Fruit fly (Drosophila melanogaster) whole organism, prepupa: ENCODE measurements around the gene CG4768.

ENCODE experiments used
- Blimp-1 ChIP-seq: fragments of 200-800 bp; sonication (Bioruptor generic); optimal IDR thresholded peaks from 3 replicates; lab custom pipeline; 2017; ENCODE audit warnings: missing biosample characterization, missing genetic modification characterization, mild to moderate bottlenecking, moderate library complexity, missing genetic modification reagents
- CG10669 ChIP-seq: fragments of 200-800 bp; sonication (Bioruptor generic); optimal IDR thresholded peaks from 3 replicates; lab custom pipeline; 2018; ENCODE audit warnings: missing biosample characterization, mild to moderate bottlenecking, missing genetic modification characterization, moderate library complexity
- CG11294 ChIP-seq: fragments of 200-800 bp; sonication (Bioruptor generic); IDR thresholded peaks from 2 replicates; pipeline ENCODE4 v1.3.6; 2022; ENCODE audit warnings: missing biosample characterization, missing genetic modification characterization
- CG15336 ChIP-seq: fragments of 200-800 bp; sonication (Bioruptor generic); IDR thresholded peaks from 2 replicates; pipeline ENCODE4 v1.3.6; 2022; ENCODE audit warnings: missing biosample characterization, missing genetic modification characterization
- CG1621 ChIP-seq: fragments of 200-800 bp; sonication (Bioruptor generic); optimal IDR thresholded peaks from 3 replicates; lab custom pipeline; 2018; ENCODE audit warnings: missing biosample characterization, mild to moderate bottlenecking, missing genetic modification characterization
- CG16779 ChIP-seq: fragments of 200-800 bp; sonication (Bioruptor generic); optimal IDR thresholded peaks from 3 replicates; lab custom pipeline; 2017; ENCODE audit warnings: missing biosample characterization, mild to moderate bottlenecking, missing genetic modification characterization
- CG32006 ChIP-seq: fragments of 200-800 bp; sonication (Bioruptor generic); optimal IDR thresholded peaks from 3 replicates; lab custom pipeline; 2017; ENCODE audit warnings: missing biosample characterization, mild to moderate bottlenecking, missing genetic modification characterization
- CG34406 ChIP-seq: fragments of 200-800 bp; sonication (Bioruptor generic); optimal IDR thresholded peaks from 3 replicates; lab custom pipeline; 2016; ENCODE audit warnings: missing biosample characterization, missing genetic modification characterization
- CG4318 ChIP-seq: fragments of 200-800 bp; sonication (Bioruptor generic); optimal IDR thresholded peaks from 3 replicates; lab custom pipeline; 2017; ENCODE audit warnings: missing biosample characterization, mild to moderate bottlenecking, missing genetic modification characterization
- CG6163 ChIP-seq: fragments of 200-800 bp; sonication (Bioruptor generic); IDR thresholded peaks from 3 replicates; pipeline ENCODE4 v1.3.6; 2022; ENCODE audit warnings: missing biosample characterization, missing genetic modification characterization
- CG6276 ChIP-seq: fragments of 200-800 bp; sonication (Bioruptor generic); optimal IDR thresholded peaks from 2 replicates; lab custom pipeline; 2017; ENCODE audit warnings: missing biosample characterization, mild to moderate bottlenecking, missing genetic modification characterization
- CG6808 ChIP-seq: fragments of 200-800 bp; sonication (Bioruptor generic); optimal IDR thresholded peaks from 3 replicates; lab custom pipeline; 2017; ENCODE audit warnings: missing biosample characterization, missing genetic modification characterization, mild to moderate bottlenecking, moderate library complexity, missing genetic modification reagents
- CG6854 ChIP-seq: fragments of 200-800 bp; sonication (Bioruptor generic); optimal IDR thresholded peaks from 2 replicates; lab custom pipeline; 2017; ENCODE audit warnings: missing biosample characterization, mild to moderate bottlenecking, missing genetic modification characterization
- CG8319 ChIP-seq: fragments of 200-800 bp; sonication (Bioruptor generic); optimal IDR thresholded peaks from 3 replicates; lab custom pipeline; 2016; ENCODE audit warnings: missing biosample characterization, missing genetic modification characterization
- CG9139 ChIP-seq: fragments of 200-800 bp; sonication (Bioruptor generic); optimal IDR thresholded peaks from 3 replicates; lab custom pipeline; 2017; ENCODE audit warnings: missing biosample characterization, mild to moderate bottlenecking, missing genetic modification characterization
- Ets96B ChIP-seq: fragments of 200-800 bp; optimal IDR thresholded peaks from 2 replicates; lab custom pipeline; 2019; ENCODE audit warnings: missing biosample characterization, mild to moderate bottlenecking, missing genetic modification characterization, moderate library complexity
- Gug ChIP-seq: fragments of 200-800 bp; sonication (Bioruptor generic); IDR thresholded peaks from 2 replicates; pipeline ENCODE4 v1.3.6; 2022; ENCODE audit warnings: missing biosample characterization, missing genetic modification characterization
- Hr4 ChIP-seq: fragments of 200-800 bp; sonication (Bioruptor generic); optimal IDR thresholded peaks from 3 replicates; lab custom pipeline; 2016; ENCODE audit warnings: missing biosample characterization, missing genetic modification characterization
- OdsH ChIP-seq: fragments of 200-800 bp; sonication (Bioruptor generic); optimal IDR thresholded peaks from 3 replicates; lab custom pipeline; 2016; ENCODE audit warnings: missing biosample characterization, missing genetic modification characterization
- Smox ChIP-seq: fragments of 200-800 bp; sonication (Bioruptor generic); optimal IDR thresholded peaks from 3 replicates; lab custom pipeline; 2016; ENCODE audit warnings: missing biosample characterization, missing genetic modification characterization
- Sox15 ChIP-seq: fragments of 200-800 bp; sonication (Bioruptor generic); optimal IDR thresholded peaks from 3 replicates; lab custom pipeline; 2016; ENCODE audit warnings: missing biosample characterization, missing genetic modification characterization
- acj6 ChIP-seq: fragments of 200-800 bp; sonication (Bioruptor generic); optimal IDR thresholded peaks from 3 replicates; lab custom pipeline; 2016; ENCODE audit warnings: missing biosample characterization, missing genetic modification characterization
- dsx ChIP-seq: fragments of 200-800 bp; optimal IDR thresholded peaks from 3 replicates; lab custom pipeline; 2019; ENCODE audit warnings: missing biosample characterization, mild to moderate bottlenecking, missing genetic modification characterization, moderate library complexity; ENCODE audit not compliant: poor library complexity, severe bottlenecking
- eg ChIP-seq: fragments of 200-800 bp; sonication (Bioruptor generic); IDR thresholded peaks from 3 replicates; pipeline ENCODE4 v1.3.6; 2022; ENCODE audit warnings: missing biosample characterization, missing genetic modification characterization
- esn ChIP-seq: fragments of 200-800 bp; sonication (Bioruptor generic); optimal IDR thresholded peaks from 2 replicates; lab custom pipeline; 2016; ENCODE audit warnings: missing biosample characterization, mild to moderate bottlenecking, missing genetic modification characterization, moderate library complexity
- fd59A ChIP-seq: fragments of 200-800 bp; sonication (Bioruptor generic); optimal IDR thresholded peaks from 2 replicates; lab custom pipeline; 2017; ENCODE audit warnings: missing biosample characterization, mild to moderate bottlenecking, missing genetic modification characterization, missing genetic modification reagents
- fkh ChIP-seq: fragments of 200-800 bp; sonication (Bioruptor generic); optimal IDR thresholded peaks from 3 replicates; lab custom pipeline; 2017; ENCODE audit warnings: missing biosample characterization, mild to moderate bottlenecking, missing genetic modification characterization, moderate library complexity
- lz ChIP-seq: fragments of 200-800 bp; sonication (Bioruptor generic); optimal IDR thresholded peaks from 3 replicates; lab custom pipeline; 2016; ENCODE audit warnings: missing biosample characterization, missing genetic modification characterization
- net ChIP-seq: fragments of 200-800 bp; sonication (Bioruptor generic); optimal IDR thresholded peaks from 3 replicates; lab custom pipeline; 2016; ENCODE audit warnings: missing biosample characterization, missing genetic modification characterization
- pdm3 ChIP-seq: fragments of 200-800 bp; sonication (Bioruptor generic); optimal IDR thresholded peaks from 3 replicates; lab custom pipeline; 2016; ENCODE audit warnings: missing biosample characterization, missing genetic modification characterization
- spab ChIP-seq: fragments of 200-800 bp; sonication (Bioruptor generic); optimal IDR thresholded peaks from 2 replicates; lab custom pipeline; 2017; ENCODE audit warnings: missing biosample characterization, mild to moderate bottlenecking, missing genetic modification characterization, missing genetic modification reagents
- ss ChIP-seq, 2 experiments: fragments of 200-800 bp; sonication (Bioruptor generic); optimal IDR thresholded peaks; 2 replicates in 1 of 2; 3 replicates in 1 of 2; lab custom pipeline; 2017 to 2018; ENCODE audit warnings: mild to moderate bottlenecking in 2 of 2, missing biosample characterization in 2 of 2, missing genetic modification characterization in 2 of 2, moderate library complexity in 1 of 2
- svp ChIP-seq: fragments of 200-800 bp; sonication (Bioruptor generic); peaks from one replicate; lab custom pipeline; 2016; ENCODE audit warnings: missing biosample characterization, missing genetic modification characterization

Gene CG4768

dm6 chrX:16834259-16834658 lies 42.3 kb downstream of the CG4768 start (continued):
- TF ChIP-seq CG1621 (tag; lab: Kevin White, UChicago) = no peak
- TF ChIP-seq Gug (GFP tag; lab: Robert Waterston, UW) = peak; percentile 74
- no peak for TF ChIP-seq CG10669 (GFP tag; lab: Kevin White, UChicago)
- peak; percentile 38 for TF ChIP-seq Smox (GFP tag; lab: Kevin White, UChicago)
- no peak for TF ChIP-seq CG8319
- peak; percentile 58; the same call in 2 of the 3 replicates for TF ChIP-seq eg (GFP tag; lab: Robert Waterston, UW)
- peak; percentile 73 for TF ChIP-seq svp
- TF ChIP-seq fd59A = peak; percentile 8
- TF ChIP-seq Ets96B (tag; lab: Kevin White, UChicago) = peak; percentile 18
- TF ChIP-seq CG4318 = peak; percentile 77
- TF ChIP-seq CG6276 (GFP tag; lab: Kevin White, UChicago) = peak; percentile 72
- peak; percentile 63 for TF ChIP-seq Hr4 (GFP tag; lab: Kevin White, UChicago)
- TF ChIP-seq Blimp-1 (GFP tag; lab: Kevin White, UChicago) = no peak
- no peak for TF ChIP-seq Sox15 (GFP tag; lab: Kevin White, UChicago)
- peak; percentile 33 for TF ChIP-seq lz (GFP tag; lab: Kevin White, UChicago)
- peak; percentile 73 for TF ChIP-seq pdm3 (GFP tag; lab: Kevin White, UChicago)
- TF ChIP-seq CG34406 (GFP tag; lab: Kevin White, UChicago) = peak; percentile 16
- TF ChIP-seq spab = no peak
- peak; percentile 62 for TF ChIP-seq net (GFP tag; lab: Kevin White, UChicago)
- no peak for TF ChIP-seq CG6854 (GFP tag; lab: Kevin White, UChicago)

- TF ChIP-seq CG15336 (peak; percentile 40; the same call in 1 of the 2 replicates), CG9139 (GFP tag; lab: Kevin White, UChicago) (no peak), net (GFP tag; lab: Kevin White, UChicago) (peak; percentile 12), acj6 (GFP tag; lab: Kevin White, UChicago) (no peak), esn (GFP tag; lab: Kevin White, UChicago) (peak; percentile 7), CG11294 (no peak), CG6276 (GFP tag; lab: Kevin White, UChicago) (no peak), Smox (GFP tag; lab: Kevin White, UChicago) (no peak), CG32006 (no peak), CG6808 (no peak), dsx (GFP tag; lab: Kevin White, UChicago) (peak; percentile 32), svp (peak; percentile 35), OdsH (GFP tag; lab: Kevin White, UChicago) (no peak), eg (GFP tag; lab: Robert Waterston, UW) (peak; percentile 53; the same call in 2 of the 3 replicates), ss (GFP tag; optimal IDR thresholded peaks at IDR 0.05; lab: Kevin White, UChicago) (peak in 1 of 2 experiments; percentile 19), CG16779 (tag; lab: Kevin White, UChicago) (no peak), CG6163 (peak; percentile 59)
These were observed 43.4 kb downstream of the CG4768 start, which contains the start of the genes CG13004 and CG46306 for dm6 chrX:16835304-16835703. CG13004 (minus strand) TSS chrX:16835520. CG46306 (minus strand) TSS chrX:16835520.

- TF ChIP-seq dsx (GFP tag; lab: Kevin White, UChicago) (peak; percentile 58), fkh (GFP tag; lab: Kevin White, UChicago) (peak; percentile 1), svp (peak; percentile 82), eg (GFP tag; lab: Robert Waterston, UW) (0 out of 3 replicates have a peak, but pooled peaks have one; percentile 19), CG4318 (no peak), CG6163 (0 out of 3 replicates have a peak, but pooled peaks have one; percentile 30), ss (GFP tag; optimal IDR thresholded peaks at IDR 0.05; lab: Kevin White, UChicago) (peak in 1 of 2 experiments; percentile 23), CG1621 (tag; lab: Kevin White, UChicago) (no peak)
These were observed 44.3 kb downstream of the CG4768 start for dm6 chrX:16836091-16836799.
